Fruit fly (Drosophila melanogaster) whole organism, embryonic: ENCODE measurements around the gene MRG15.

Experiments
- Bgb ChIP-seq: fragments of 200-800 bp; sonication (Bioruptor generic); IDR thresholded peaks from 2 replicates; pipeline ENCODE4 v1.3.6; 2022; ENCODE audit warnings: missing biosample characterization, missing genetic modification characterization; ENCODE audit not compliant: partially characterized antibody
- CG10366 ChIP-seq: fragments of 200-800 bp; sonication (Bioruptor generic); IDR thresholded peaks from 2 replicates; pipeline ENCODE4 v1.3.6; 2022; ENCODE audit warnings: missing biosample characterization, missing genetic modification characterization
- CG11696 ChIP-seq: fragments of 200-800 bp; sonication (Bioruptor generic); IDR thresholded peaks from 2 replicates; pipeline ENCODE4 v1.3.6; 2022; ENCODE audit warnings: missing biosample characterization, missing genetic modification characterization
- CG12769 ChIP-seq: fragments of 200-800 bp; sonication (Bioruptor generic); optimal IDR thresholded peaks from 2 replicates; lab custom pipeline; 2019; ENCODE audit warnings: missing biosample characterization, mild to moderate bottlenecking, missing genetic modification characterization, moderate library complexity
- CG13296 ChIP-seq: fragments of 200-800 bp; sonication (Bioruptor generic); optimal IDR thresholded peaks from 3 replicates; lab custom pipeline; 2018; ENCODE audit warnings: missing biosample characterization, mild to moderate bottlenecking, missing genetic modification characterization
- CG14667 ChIP-seq: fragments of 200-800 bp; sonication (Bioruptor generic); IDR thresholded peaks from 2 replicates; pipeline ENCODE4 v1.3.6; 2022; ENCODE audit warnings: missing biosample characterization, missing genetic modification characterization
- CG15073 ChIP-seq: fragments of 200-800 bp; sonication (Bioruptor generic); optimal IDR thresholded peaks from 2 replicates; lab custom pipeline; 2016; ENCODE audit warnings: missing biosample characterization, missing genetic modification characterization
- CG17568 ChIP-seq: fragments of 200-800 bp; sonication (Bioruptor generic); optimal IDR thresholded peaks from 2 replicates; lab custom pipeline; 2018; ENCODE audit warnings: missing biosample characterization, mild to moderate bottlenecking, missing genetic modification characterization, moderate library complexity
- CG2678 ChIP-seq: fragments of 200-800 bp; sonication (Bioruptor generic); optimal IDR thresholded peaks from 3 replicates; lab custom pipeline; 2019; ENCODE audit warnings: missing biosample characterization, mild to moderate bottlenecking, missing genetic modification characterization, moderate library complexity
- CG2889 ChIP-seq: fragments of 200-800 bp; sonication (Bioruptor generic); IDR thresholded peaks from 3 replicates; pipeline ENCODE4 v1.3.6; 2022; ENCODE audit warnings: missing biosample characterization, missing genetic modification characterization
- CG30431 ChIP-seq: fragments of 200-800 bp; sonication (Bioruptor generic); optimal IDR thresholded peaks from 2 replicates; lab custom pipeline; 2017; ENCODE audit warnings: missing biosample characterization, missing genetic modification characterization
- CG31388 ChIP-seq: fragments of 200-800 bp; sonication (Bioruptor generic); optimal IDR thresholded peaks from 2 replicates; lab custom pipeline; 2016; ENCODE audit warnings: missing biosample characterization, missing genetic modification characterization
- CG3163 ChIP-seq: fragments of 200-800 bp; sonication (Bioruptor generic); optimal IDR thresholded peaks from 3 replicates; lab custom pipeline; 2016; ENCODE audit warnings: missing biosample characterization, missing genetic modification characterization
- CG33557 ChIP-seq: fragments of 200-800 bp; sonication (Bioruptor generic); optimal IDR thresholded peaks from 2 replicates; lab custom pipeline; 2019; ENCODE audit warnings: missing biosample characterization, mild to moderate bottlenecking, missing genetic modification characterization, moderate library complexity
- CG34422 ChIP-seq: fragments of 200-800 bp; sonication (Bioruptor generic); IDR thresholded peaks from 3 replicates; pipeline ENCODE4 v1.3.6; 2022; ENCODE audit warnings: missing biosample characterization, missing genetic modification characterization
- CG3995 ChIP-seq: fragments of 200-800 bp; sonication (Bioruptor generic); optimal IDR thresholded peaks from 3 replicates; lab custom pipeline; 2016; ENCODE audit warnings: missing biosample characterization, missing genetic modification characterization
- CG43689 ChIP-seq: fragments of 200-800 bp; sonication (Bioruptor generic); IDR thresholded peaks from 2 replicates; pipeline ENCODE4 v1.3.6; 2022; ENCODE audit warnings: missing biosample characterization, missing genetic modification characterization
- CG4617 ChIP-seq: fragments of 200-800 bp; sonication (Bioruptor generic); optimal IDR thresholded peaks from 3 replicates; lab custom pipeline; 2016; ENCODE audit warnings: missing biosample characterization, missing genetic modification characterization, borderline replicate concordance
- CG4820 ChIP-seq: fragments of 200-800 bp; sonication (Bioruptor generic); optimal IDR thresholded peaks from 3 replicates; lab custom pipeline; 2016; ENCODE audit warnings: missing biosample characterization, missing genetic modification characterization
- CG6272 ChIP-seq: fragments of 200-800 bp; sonication (Bioruptor generic); IDR thresholded peaks from 2 replicates; pipeline ENCODE4 v1.3.6; 2022; ENCODE audit warnings: missing biosample characterization, missing genetic modification characterization
- CG6683 ChIP-seq: fragments of 200-800 bp; sonication (Bioruptor generic); optimal IDR thresholded peaks from 2 replicates; lab custom pipeline; 2017; ENCODE audit warnings: missing biosample characterization, mild to moderate bottlenecking, missing genetic modification characterization, missing genetic modification reagents
- D19B ChIP-seq: fragments of 200-800 bp; sonication (Bioruptor generic); optimal IDR thresholded peaks from 2 replicates; lab custom pipeline; 2017; ENCODE audit warnings: missing biosample characterization, mild to moderate bottlenecking, missing genetic modification characterization
- Dbx ChIP-seq: fragments of 200-800 bp; sonication (Bioruptor generic); IDR thresholded peaks from 3 replicates; pipeline ENCODE4 v1.3.6; 2022; ENCODE audit warnings: missing biosample characterization, missing genetic modification characterization
- Fer1 ChIP-seq: fragments of 200-800 bp; sonication (Bioruptor generic); optimal IDR thresholded peaks from 2 replicates; lab custom pipeline; 2017; ENCODE audit warnings: missing biosample characterization, mild to moderate bottlenecking, missing genetic modification characterization
- Fer2 ChIP-seq: fragments of 200-800 bp; sonication (Bioruptor generic); optimal IDR thresholded peaks from 2 replicates; lab custom pipeline; 2018; ENCODE audit warnings: missing biosample characterization, mild to moderate bottlenecking, missing genetic modification characterization, moderate library complexity
- HLH4C ChIP-seq: fragments of 200-800 bp; sonication (Bioruptor generic); IDR thresholded peaks from 3 replicates; pipeline ENCODE4 v1.3.6; 2022; ENCODE audit warnings: missing biosample characterization, missing genetic modification characterization; ENCODE audit not compliant: partially characterized antibody
- Hr51 ChIP-seq, 2 experiments: fragments of 200-800 bp; sonication (Bioruptor generic); optimal IDR thresholded peaks; 2 replicates in 1 of 2; 3 replicates in 1 of 2; lab custom pipeline; 2016 to 2018; ENCODE audit warnings: missing biosample characterization in 2 of 2, missing genetic modification characterization in 2 of 2, mild to moderate bottlenecking in 1 of 2, moderate library complexity in 1 of 2
- Hsf ChIP-seq: fragments of 200-800 bp; sonication (Bioruptor generic); optimal IDR thresholded peaks from 3 replicates; lab custom pipeline; 2016; ENCODE audit warnings: missing biosample characterization, missing genetic modification characterization
- Ravus ChIP-seq: fragments of 200-800 bp; sonication (Bioruptor generic); IDR thresholded peaks from 2 replicates; pipeline ENCODE4 v1.3.6; 2022; ENCODE audit warnings: missing biosample characterization, missing genetic modification characterization
- ab ChIP-seq: fragments of 200-800 bp; sonication (Bioruptor generic); optimal IDR thresholded peaks from 2 replicates; lab custom pipeline; 2016; ENCODE audit warnings: missing biosample characterization, missing genetic modification characterization
- btn ChIP-seq: fragments of 200-800 bp; sonication (Bioruptor generic); optimal IDR thresholded peaks from 2 replicates; lab custom pipeline; 2016; ENCODE audit warnings: missing biosample characterization, missing genetic modification characterization
- chif ChIP-seq, 2 experiments: fragments of 200-800 bp; sonication (Bioruptor generic); optimal IDR thresholded peaks; 3 replicates each; lab custom pipeline; 2016; ENCODE audit warnings: missing biosample characterization in 2 of 2, missing genetic modification characterization in 2 of 2
- corto ChIP-seq: fragments of 200-800 bp; sonication (Bioruptor generic); optimal IDR thresholded peaks from 2 replicates; lab custom pipeline; 2016; ENCODE audit warnings: missing biosample characterization, mild to moderate bottlenecking, missing genetic modification characterization, moderate library complexity
- crp ChIP-seq, 2 experiments: fragments of 200-800 bp; sonication (Bioruptor generic); optimal IDR thresholded peaks; 2 replicates in 1 of 2; 3 replicates in 1 of 2; lab custom pipeline; 2017; ENCODE audit warnings: missing biosample characterization in 2 of 2, missing genetic modification characterization in 2 of 2, mild to moderate bottlenecking in 1 of 2, moderate library complexity in 1 of 2
- da ChIP-seq: fragments of 200-800 bp; sonication (Bioruptor generic); optimal IDR thresholded peaks from 2 replicates; lab custom pipeline; 2016; ENCODE audit warnings: missing biosample characterization, missing genetic modification characterization
- dm ChIP-seq: fragments of 200-800 bp; sonication (Bioruptor generic); optimal IDR thresholded peaks from 3 replicates; lab custom pipeline; 2016; ENCODE audit warnings: missing biosample characterization, missing genetic modification characterization
- dysf ChIP-seq: fragments of 200-800 bp; sonication (Bioruptor generic); IDR thresholded peaks from 3 replicates; pipeline ENCODE4 v1.3.6; 2022; ENCODE audit warnings: missing biosample characterization, missing genetic modification characterization
- eyg ChIP-seq: fragments of 200-800 bp; sonication (Bioruptor generic); optimal IDR thresholded peaks from 3 replicates; lab custom pipeline; 2016; ENCODE audit warnings: missing biosample characterization, missing genetic modification characterization
- h ChIP-seq: fragments of >200 bp; optimal IDR thresholded peaks from 2 replicates; lab custom pipeline; 2017
- hb ChIP-seq: fragments of 200-800 bp; sonication (Bioruptor generic); IDR thresholded peaks from 3 replicates; pipeline ENCODE4 v1.3.6; 2022; ENCODE audit warnings: missing biosample characterization, missing genetic modification characterization; ENCODE audit not compliant: partially characterized antibody
- ind ChIP-seq: fragments of 200-800 bp; sonication (Bioruptor generic); optimal IDR thresholded peaks from 3 replicates; lab custom pipeline; 2016; ENCODE audit warnings: missing biosample characterization, missing genetic modification characterization
- lab ChIP-seq: fragments of 200-800 bp; sonication (Bioruptor generic); optimal IDR thresholded peaks from 3 replicates; lab custom pipeline; 2017; ENCODE audit warnings: missing biosample characterization, missing genetic modification characterization, mild to moderate bottlenecking, moderate library complexity, missing genetic modification reagents
- mam ChIP-seq: fragments of 200-800 bp; sonication (Bioruptor generic); optimal IDR thresholded peaks from 3 replicates; lab custom pipeline; 2016; ENCODE audit warnings: missing biosample characterization, missing genetic modification characterization
- ro ChIP-seq: fragments of 200-800 bp; sonication (Bioruptor generic); IDR thresholded peaks from 2 replicates; pipeline ENCODE4 v1.3.6; 2022; ENCODE audit warnings: missing biosample characterization, missing genetic modification characterization
- sens-2 ChIP-seq: fragments of 200-800 bp; sonication (Bioruptor generic); IDR thresholded peaks from 2 replicates; pipeline ENCODE4 v1.3.6; 2022; ENCODE audit warnings: missing biosample characterization, missing genetic modification characterization
- sr ChIP-seq: fragments of 200-800 bp; sonication (Bioruptor generic); IDR thresholded peaks from 3 replicates; pipeline ENCODE4 v1.3.6; 2022; ENCODE audit warnings: missing biosample characterization, missing genetic modification characterization
- tap ChIP-seq: fragments of 200-800 bp; optimal IDR thresholded peaks from 3 replicates; lab custom pipeline; 2019; ENCODE audit warnings: missing biosample characterization, mild to moderate bottlenecking, missing genetic modification characterization, moderate library complexity
- yki ChIP-seq: fragments of >200 bp; optimal IDR thresholded peaks from 3 replicates; lab custom pipeline; 2018
- zen ChIP-seq: fragments of 200-800 bp; sonication (Bioruptor generic); optimal IDR thresholded peaks from 3 replicates; lab custom pipeline; 2018; ENCODE audit warnings: missing biosample characterization, mild to moderate bottlenecking, missing genetic modification characterization, moderate library complexity
- zen2 ChIP-seq: fragments of 200-800 bp; sonication (Bioruptor generic); IDR thresholded peaks from 3 replicates; pipeline ENCODE4 v1.3.6; 2022; ENCODE audit warnings: missing biosample characterization, missing genetic modification characterization; ENCODE audit not compliant: partially characterized antibody
- zfh2 ChIP-seq: fragments of 200-800 bp; sonication (Bioruptor generic); optimal IDR thresholded peaks from 2 replicates; lab custom pipeline; 2016; ENCODE audit warnings: missing biosample characterization, missing genetic modification characterization

MRG15 gene

DNA sequence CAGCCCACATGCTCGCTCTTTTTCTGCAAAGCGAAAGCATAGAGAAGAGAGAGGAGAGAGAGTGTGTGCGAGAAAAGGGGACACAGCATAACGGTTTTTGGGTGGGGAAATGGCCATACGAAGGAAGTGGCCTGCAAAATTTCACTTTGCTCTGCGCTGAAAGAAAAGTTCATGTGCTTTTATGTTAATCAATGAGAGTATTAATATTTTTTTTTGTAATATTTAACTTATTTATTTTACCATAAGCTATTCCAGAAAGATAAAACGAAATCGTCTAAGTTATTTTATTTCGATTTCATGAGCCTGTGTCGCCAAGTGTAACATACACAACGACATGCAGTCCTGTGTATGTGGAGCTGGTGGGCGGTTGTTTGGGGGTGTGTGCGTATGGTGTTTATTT lies 27.5 kb downstream of the MRG15 start (continued):
- TF ChIP-seq ind (GFP tag; lab: Kevin White, UChicago) (peak; percentile 58), CG34422 (GFP tag; lab: Robert Waterston, UW) (peak; percentile 72; the same call in 2 of the 3 replicates), CG33557 (GFP tag; lab: Kevin White, UChicago) (no peak), CG6272 (GFP tag; lab: Robert Waterston, UW) (peak; percentile 53), da (GFP tag; lab: Kevin White, UChicago) (no peak), zen (tag; lab: Kevin White, UChicago) (no peak), CG17568 (GFP tag; lab: Kevin White, UChicago) (no peak), CG12769 (tag; lab: Kevin White, UChicago) (no peak), CG2889 (0 out of 3 replicates have a peak, but pooled peaks have one; percentile 66), CG2678 (tag; lab: Kevin White, UChicago) (no peak), dysf (peak; percentile 82), CG14667 (GFP tag; lab: Robert Waterston, UW) (0 out of 2 replicates have a peak, but pooled peaks have one; percentile 20), CG10366 (peak; percentile 81), CG13296 (GFP tag; lab: Kevin White, UChicago) (no peak), ab (no peak), Ravus (GFP tag; lab: Robert Waterston, UW) (peak; percentile 20), h (no peak), Hsf (GFP tag; lab: Kevin White, UChicago) (peak; percentile 45), CG4820 (GFP tag; lab: Kevin White, UChicago) (no peak), CG3163 (GFP tag; lab: Kevin White, UChicago) (no peak), CG6683 (GFP tag; lab: Kevin White, UChicago) (peak; percentile 59), tap (tag; lab: Kevin White, UChicago) (no peak), CG30431 (GFP tag; lab: Kevin White, UChicago) (peak; percentile 18), hb (no peak), Bgb (GFP tag; lab: Robert Waterston, UW) (no peak), mam (GFP tag; lab: Kevin White, UChicago) (peak; percentile 0), CG43689 (GFP tag; lab: Robert Waterston, UW) (0 out of 2 replicates have a peak, but pooled peaks have one; percentile 29), Hr51 (GFP tag; optimal IDR thresholded peaks at IDR 0.05; lab: Kevin White, UChicago) (peak in 1 of 2 experiments; percentile 30), D19B (GFP tag; lab: Kevin White, UChicago) (peak; percentile 16), ro (GFP tag; lab: Robert Waterston, UW) (no peak), CG31388 (no peak), chif (GFP tag; optimal IDR thresholded peaks at IDR 0.05; lab: Kevin White, UChicago) (no peak), Dbx (peak; percentile 78), zen2 (no peak), HLH4C (GFP tag; lab: Robert Waterston, UW) (no peak), corto (GFP tag; lab: Kevin White, UChicago) (no peak), CG11696 (GFP tag; lab: Robert Waterston, UW) (no peak), Fer1 (GFP tag; lab: Kevin White, UChicago) (peak; percentile 89), CG4617 (GFP tag; lab: Kevin White, UChicago) (no peak), CG3995 (no peak), yki (lab: Kevin White, UChicago) (no peak), Fer2 (peak; percentile 29), sr (GFP tag; lab: Robert Waterston, UW) (0 out of 3 replicates have a peak, but pooled peaks have one; percentile 15), crp (GFP tag; optimal IDR thresholded peaks at IDR 0.05; lab: Kevin White, UChicago) (peak in 1 of 2 experiments; percentile 2), eyg (no peak), CG15073 (GFP tag; lab: Kevin White, UChicago) (no peak), sens-2 (GFP tag; lab: Robert Waterston, UW) (no peak), dm (GFP tag; lab: Kevin White, UChicago) (no peak), btn (GFP tag; lab: Kevin White, UChicago) (no peak), lab (GFP tag; lab: Kevin White, UChicago) (peak; percentile 92), zfh2 (GFP tag; lab: Kevin White, UChicago) (peak; percentile 32)
